Worm (Caenorhabditis elegans) whole organism, young adult: ENCODE data around the gene ZK686.1.

Experiments used
- B0261.1 ChIP-seq: sonication (generic microtip); optimal IDR thresholded peaks from 2 replicates; lab custom pipeline; 2016; ENCODE audit warnings: mild to moderate bottlenecking, missing genetic modification characterization, moderate library complexity, missing compliant biosample characterization
- C17E4.6 ChIP-seq: fragments of 200-800 bp; sonication (Bioruptor generic); IDR thresholded peaks from 2 replicates; pipeline ENCODE4 v1.3.6; 2022; ENCODE audit warnings: missing genetic modification reagents, missing genetic modification characterization, missing compliant biosample characterization
- F10E7.11 ChIP-seq: sonication (generic microtip); optimal IDR thresholded peaks from 2 replicates; lab custom pipeline; 2017; ENCODE audit warnings: mild to moderate bottlenecking, missing genetic modification characterization, moderate library complexity, missing compliant biosample characterization
- F23B12.7 ChIP-seq: sonication (generic microtip); optimal IDR thresholded peaks from 2 replicates; lab custom pipeline; 2017; ENCODE audit warnings: missing genetic modification characterization, mild to moderate bottlenecking, missing compliant biosample characterization, antibody characterized with exemption, moderate library complexity; ENCODE audit not compliant: insufficient read depth
- F37B4.10 ChIP-seq: fragments of 200-800 bp; sonication (Bioruptor generic); IDR thresholded peaks from 2 replicates; pipeline ENCODE4 v1.3.6; 2022; ENCODE audit warnings: missing genetic modification characterization, missing compliant biosample characterization
- F57A8.1 ChIP-seq: fragments of 200-800 bp; sonication (Bioruptor generic); optimal IDR thresholded peaks from 2 replicates; lab custom pipeline; 2018; ENCODE audit warnings: mild to moderate bottlenecking, missing genetic modification characterization, moderate library complexity, missing compliant biosample characterization
- K11D2.4 ChIP-seq: fragments of 200-800 bp; sonication (Bioruptor generic); IDR thresholded peaks from 2 replicates; pipeline ENCODE4 v1.3.6; 2022; ENCODE audit warnings: missing genetic modification reagents, missing genetic modification characterization, missing compliant biosample characterization
- Y53G8AR.9 ChIP-seq: fragments of 200-800 bp; sonication (Bioruptor generic); conservative IDR thresholded peaks from 2 replicates; pipeline ENCODE4 v1.3.6; 2022; ENCODE audit warnings: missing genetic modification reagents, missing genetic modification characterization, missing compliant biosample characterization
- Y79H2A.3 ChIP-seq: fragments of 200-800 bp; sonication (Bioruptor generic); conservative IDR thresholded peaks from 2 replicates; pipeline ENCODE4 v1.3.6; 2022; ENCODE audit warnings: missing genetic modification reagents, missing genetic modification characterization, missing compliant biosample characterization
- Y95B8A.8 ChIP-seq: fragments of 200-800 bp; sonication (Bioruptor generic); IDR thresholded peaks from 2 replicates; pipeline ENCODE4 v1.3.6; 2022; ENCODE audit warnings: missing genetic modification reagents, missing genetic modification characterization, missing compliant biosample characterization
- ZK185.1 ChIP-seq: sonication (generic microtip); optimal IDR thresholded peaks from 2 replicates; lab custom pipeline; 2016; ENCODE audit warnings: mild to moderate bottlenecking, missing genetic modification characterization, missing compliant biosample characterization; ENCODE audit not compliant: poor library complexity, severe bottlenecking
- aptf-2 ChIP-seq: fragments of 200-800 bp; sonication (Bioruptor generic); conservative IDR thresholded peaks from 2 replicates; pipeline ENCODE4 v1.3.6; 2022; ENCODE audit warnings: missing genetic modification reagents, missing genetic modification characterization, missing compliant biosample characterization
- atf-7 ChIP-seq: sonication (generic microtip); optimal IDR thresholded peaks from 2 replicates; lab custom pipeline; 2017; ENCODE audit warnings: mild to moderate bottlenecking, missing genetic modification characterization, missing compliant biosample characterization
- attf-5 ChIP-seq: fragments of 200-800 bp; sonication (Bioruptor generic); optimal IDR thresholded peaks from 2 replicates; lab custom pipeline; 2018; ENCODE audit warnings: mild to moderate bottlenecking, missing genetic modification characterization, missing compliant biosample characterization
- bed-2 ChIP-seq: fragments of 200-800 bp; sonication (Bioruptor generic); IDR thresholded peaks from 2 replicates; pipeline ENCODE4 v1.3.6; 2022; ENCODE audit warnings: missing genetic modification reagents, missing genetic modification characterization, missing compliant biosample characterization
- ccch-3 ChIP-seq: fragments of 200-800 bp; sonication (Bioruptor generic); optimal IDR thresholded peaks from 2 replicates; lab custom pipeline; 2018; ENCODE audit warnings: mild to moderate bottlenecking, missing genetic modification characterization, missing compliant biosample characterization
- cebp-1 ChIP-seq, 2 experiments: fragments of 200-800 bp in 1 of 2; sonication (Bioruptor generic) in 1 of 2; sonication (generic microtip) in 1 of 2; IDR thresholded peaks in 1 of 2; optimal IDR thresholded peaks in 1 of 2; 2 replicates each; pipeline versions ENCODE4 v1.3.6 to Lab custom; 2017 to 2022; ENCODE audit warnings: missing compliant biosample characterization in 2 of 2, missing genetic modification characterization in 2 of 2, mild to moderate bottlenecking in 1 of 2, missing genetic modification reagents in 1 of 2, moderate library complexity in 1 of 2
- cebp-2 ChIP-seq: fragments of 200-800 bp; sonication (Bioruptor generic); IDR thresholded peaks from 2 replicates; pipeline ENCODE4 v1.3.6; 2022; ENCODE audit warnings: missing genetic modification characterization, missing compliant biosample characterization
- ceh-40 ChIP-seq: fragments of 200-800 bp; sonication (Bioruptor generic); IDR thresholded peaks from 2 replicates; pipeline ENCODE4 v1.3.6; 2022; ENCODE audit warnings: missing genetic modification characterization, missing compliant biosample characterization
- chd-7 ChIP-seq: sonication (generic microtip); optimal IDR thresholded peaks from 2 replicates; lab custom pipeline; 2016; ENCODE audit warnings: mild to moderate bottlenecking, missing genetic modification characterization, moderate library complexity, missing compliant biosample characterization
- die-1 ChIP-seq: sonication (generic microtip); optimal IDR thresholded peaks from 2 replicates; lab custom pipeline; 2016; ENCODE audit warnings: missing genotype, mild to moderate bottlenecking, missing genetic modification characterization, missing compliant biosample characterization
- dox-1 ChIP-seq: fragments of 200-800 bp; sonication (Bioruptor generic); IDR thresholded peaks from 2 replicates; pipeline ENCODE4 v1.3.6; 2022; ENCODE audit warnings: missing genetic modification reagents, missing genetic modification characterization, missing compliant biosample characterization
- dpff-1 ChIP-seq: sonication (generic microtip); optimal IDR thresholded peaks from 2 replicates; lab custom pipeline; 2017; ENCODE audit warnings: mild to moderate bottlenecking, missing genetic modification characterization, missing compliant biosample characterization
- egrh-3 ChIP-seq: fragments of 200-800 bp; sonication (Bioruptor generic); IDR thresholded peaks from 2 replicates; pipeline ENCODE4 v1.3.6; 2022; ENCODE audit warnings: missing genetic modification reagents, missing genetic modification characterization, missing compliant biosample characterization
- fkh-3 ChIP-seq: sonication (generic microtip); optimal IDR thresholded peaks from 2 replicates; lab custom pipeline; 2016; ENCODE audit warnings: mild to moderate bottlenecking, missing genetic modification characterization, missing compliant biosample characterization
- hlh-12 ChIP-seq: sonication (generic microtip); optimal IDR thresholded peaks from 2 replicates; lab custom pipeline; 2016; ENCODE audit warnings: missing genetic modification characterization, missing compliant biosample characterization
- let-607 ChIP-seq, 2 experiments: fragments of 200-800 bp in 1 of 2; sonication (Bioruptor generic) in 1 of 2; sonication (generic microtip) in 1 of 2; optimal IDR thresholded peaks; 2 replicates each; lab custom pipeline; 2016 to 2018; ENCODE audit warnings: mild to moderate bottlenecking in 2 of 2, missing compliant biosample characterization in 2 of 2, missing genetic modification characterization in 2 of 2, moderate library complexity in 2 of 2, missing genotype in 1 of 2
- lin-35 ChIP-seq, 3 experiments: fragments of 150-350 bp in 2 of 3; sonication (generic microtip) in 1 of 3; optimal IDR thresholded peaks; 2 replicates each; lab custom pipeline; 2014 to 2018; ENCODE audit warnings: missing biosample characterization in 3 of 3, missing genetic modification characterization in 3 of 3, missing genetic modification reagents in 3 of 3
- lin-54 ChIP-seq: fragments of 200-800 bp; sonication (Bioruptor generic); optimal IDR thresholded peaks from 2 replicates; lab custom pipeline; 2018; ENCODE audit warnings: mild to moderate bottlenecking, missing genetic modification characterization, missing compliant biosample characterization
- lsl-1 ChIP-seq: fragments of 200-800 bp; sonication (Bioruptor generic); optimal IDR thresholded peaks from 2 replicates; lab custom pipeline; 2018; ENCODE audit warnings: mild to moderate bottlenecking, missing genetic modification characterization, moderate library complexity, missing compliant biosample characterization
- nfya-1 ChIP-seq: sonication (generic microtip); optimal IDR thresholded peaks from 2 replicates; lab custom pipeline; 2017; ENCODE audit warnings: antibody characterized with exemption, missing compliant biosample characterization, missing genetic modification characterization, borderline replicate concordance; ENCODE audit not compliant: insufficient read depth
- nhr-120 ChIP-seq: fragments of 200-800 bp; sonication (Bioruptor generic); IDR thresholded peaks from 2 replicates; pipeline ENCODE4 v1.3.6; 2022; ENCODE audit warnings: missing genetic modification characterization, missing compliant biosample characterization
- nhr-27 ChIP-seq: fragments of 200-800 bp; sonication (Bioruptor generic); optimal IDR thresholded peaks from 2 replicates; lab custom pipeline; 2018; ENCODE audit warnings: mild to moderate bottlenecking, missing genetic modification characterization, moderate library complexity, missing compliant biosample characterization
- nhr-90 ChIP-seq: sonication (generic microtip); optimal IDR thresholded peaks from 2 replicates; lab custom pipeline; 2016; ENCODE audit warnings: missing genotype, mild to moderate bottlenecking, missing genetic modification characterization, missing compliant biosample characterization
- rec-8 ChIP-seq, 2 experiments: sonication (generic microtip); optimal IDR thresholded peaks; 2 replicates each; lab custom pipeline; 2016; ENCODE audit warnings: mild to moderate bottlenecking in 2 of 2, missing genetic modification characterization in 2 of 2, missing genetic modification reagents in 2 of 2, missing genotype in 2 of 2, missing biosample characterization in 1 of 2, missing compliant biosample characterization in 1 of 2, moderate library complexity in 1 of 2
- repo-1 ChIP-seq: sonication (generic microtip); optimal IDR thresholded peaks from 2 replicates; lab custom pipeline; 2017; ENCODE audit warnings: mild to moderate bottlenecking, missing genetic modification characterization, missing compliant biosample characterization
- rpc-1 ChIP-seq, 2 experiments: fragments of 150-350 bp in 1 of 2; sonication (generic microtip) in 1 of 2; optimal IDR thresholded peaks; 2 replicates each; lab custom pipeline; 2014 to 2018; ENCODE audit warnings: missing biosample characterization in 1 of 2, missing genetic modification characterization in 1 of 2, missing genetic modification reagents in 1 of 2, missing genotype in 1 of 2
- sea-2 ChIP-seq: fragments of 200-800 bp; sonication (Bioruptor generic); IDR thresholded peaks from 2 replicates; pipeline ENCODE4 v1.3.6; 2022; ENCODE audit warnings: missing genetic modification characterization, missing compliant biosample characterization
- snpc-1.3 ChIP-seq: sonication (generic microtip); optimal IDR thresholded peaks from 2 replicates; lab custom pipeline; 2017; ENCODE audit warnings: missing genetic modification characterization, mild to moderate bottlenecking, missing compliant biosample characterization, antibody characterized with exemption, moderate library complexity, missing genotype, missing genetic modification reagents; ENCODE audit not compliant: insufficient read depth
- snpc-3.4 ChIP-seq: sonication (generic microtip); optimal IDR thresholded peaks from 2 replicates; lab custom pipeline; 2017; ENCODE audit warnings: missing genetic modification characterization, mild to moderate bottlenecking, missing compliant biosample characterization, antibody characterized with exemption, moderate library complexity, missing genotype, missing genetic modification reagents
- tbp1 ChIP-seq: fragments of 200-800 bp; sonication (Bioruptor generic); optimal IDR thresholded peaks from 2 replicates; lab custom pipeline; 2018; ENCODE audit warnings: mild to moderate bottlenecking, missing genetic modification characterization, missing compliant biosample characterization
- unc-62 ChIP-seq: fragments of 150-350 bp; optimal IDR thresholded peaks from 2 replicates; lab custom pipeline; 2014; ENCODE audit warnings: missing biosample characterization, missing genetic modification reagents, missing genetic modification characterization
- xnd-1 ChIP-seq: sonication (generic microtip); optimal IDR thresholded peaks from 2 replicates; lab custom pipeline; 2016; ENCODE audit warnings: missing genotype, missing genetic modification reagents, missing genetic modification characterization, missing compliant biosample characterization
- zfh-2 ChIP-seq: fragments of 200-800 bp; sonication (Bioruptor generic); conservative IDR thresholded peaks from 2 replicates; pipeline ENCODE4 v1.3.6; 2022; ENCODE audit warnings: missing genetic modification reagents, missing genetic modification characterization, missing compliant biosample characterization
- zim-3 ChIP-seq: sonication (generic microtip); optimal IDR thresholded peaks from 2 replicates; lab custom pipeline; 2017; ENCODE audit warnings: mild to moderate bottlenecking, missing genetic modification characterization, moderate library complexity, missing compliant biosample characterization
- ztf-26 ChIP-seq: sonication (generic microtip); optimal IDR thresholded peaks from 2 replicates; lab custom pipeline; 2017; ENCODE audit warnings: missing genetic modification characterization, missing compliant biosample characterization

ZK686.1 gene

DNA sequence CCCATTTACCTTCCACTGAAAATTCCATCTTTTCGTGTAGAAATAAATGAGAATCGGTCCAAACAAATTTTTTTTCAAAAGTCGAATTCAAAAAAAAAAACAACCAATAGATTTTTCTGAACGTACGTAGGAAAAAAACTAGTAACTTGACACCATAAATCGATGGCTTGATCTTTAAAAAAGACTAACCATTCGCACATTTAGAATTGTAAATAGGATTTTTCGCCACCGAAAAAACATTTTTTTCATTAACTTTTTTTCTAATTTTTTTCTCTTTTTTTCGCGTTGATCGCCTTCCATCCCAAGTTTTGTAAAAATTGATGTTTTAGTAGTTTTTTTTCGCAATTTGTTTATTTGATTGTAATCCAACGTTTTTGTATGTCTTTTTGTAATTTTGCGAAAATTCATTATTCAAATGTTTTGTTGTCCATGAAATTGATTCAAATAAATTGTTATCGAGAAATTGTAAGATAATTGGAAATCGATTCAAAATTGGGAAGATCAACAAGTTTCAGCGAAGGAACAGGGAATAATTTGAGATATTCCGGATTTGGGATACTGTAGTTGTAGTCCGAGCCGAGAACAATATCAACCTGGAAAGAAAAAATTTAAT is 35.2 kb upstream of the ZK686.1 start:
- peak; percentile 52 for TF ChIP-seq chd-7 (tag; lab: Kevin White, UChicago)
- TF ChIP-seq Y53G8AR.9 (GFP tag; lab: Robert Waterston, UW): no peak
- no peak for TF ChIP-seq tbp1 (GFP tag; lab: Kevin White, UChicago)
- no peak for TF ChIP-seq die-1 (tag; lab: Kevin White, UChicago)
- TF ChIP-seq zim-3 (tag; lab: Kevin White, UChicago): peak; percentile 59
- TF ChIP-seq ccch-3 (GFP tag; lab: Kevin White, UChicago): no peak
- no peak for TF ChIP-seq nhr-27
- no peak for TF ChIP-seq snpc-1.3 (tag; lab: Kevin White, UChicago)
- TF ChIP-seq lsl-1: no peak
- no peak for TF ChIP-seq nfya-1 (tag; lab: Kevin White, UChicago)
- TF ChIP-seq fkh-3 (tag; lab: Kevin White, UChicago): no peak
- TF ChIP-seq F10E7.11: peak; percentile 52
- TF ChIP-seq attf-5 (GFP tag; lab: Kevin White, UChicago): no peak
- no peak for TF ChIP-seq snpc-3.4 (tag; lab: Kevin White, UChicago)
- TF ChIP-seq nhr-120 (GFP tag; lab: Robert Waterston, UW): no peak
- no peak for TF ChIP-seq dox-1
- TF ChIP-seq egrh-3 (GFP tag; lab: Robert Waterston, UW): no peak
- no peak for TF ChIP-seq zfh-2 (GFP tag; lab: Robert Waterston, UW)
- TF ChIP-seq rec-8 (tag; optimal IDR thresholded peaks at IDR 0.05; lab: Kevin White, UChicago): no peak
- no peak for TF ChIP-seq F57A8.1 (GFP tag; lab: Kevin White, UChicago)
- TF ChIP-seq ceh-40 (GFP tag; lab: Robert Waterston, UW): no peak
- TF ChIP-seq C17E4.6 (GFP tag; lab: Robert Waterston, UW): no peak
- TF ChIP-seq sea-2 (GFP tag; lab: Robert Waterston, UW): no peak
- no peak for TF ChIP-seq Y79H2A.3 (GFP tag; lab: Robert Waterston, UW)
- TF ChIP-seq hlh-12 (tag; lab: Kevin White, UChicago): no peak
- no peak for TF ChIP-seq bed-2
- peak; percentile 74 for TF ChIP-seq dpff-1 (tag; lab: Kevin White, UChicago)
- no peak for TF ChIP-seq xnd-1
- TF ChIP-seq lin-35 (GFP tag; optimal IDR thresholded peaks at IDR 0.05; lab: Kevin White, UChicago): peak in 1 of 3 experiments; percentile 40
- TF ChIP-seq F37B4.10 (GFP tag; lab: Robert Waterston, UW): no peak
- TF ChIP-seq ZK185.1 (tag; lab: Kevin White, UChicago): peak; percentile 51
- peak; percentile 11 for TF ChIP-seq repo-1
- no peak for TF ChIP-seq nhr-90 (tag; lab: Kevin White, UChicago)
- no peak for TF ChIP-seq unc-62 (GFP tag; lab: Kevin White, UChicago)
- TF ChIP-seq rpc-1 (optimal IDR thresholded peaks at IDR 0.05; lab: Kevin White, UChicago): no peak
- TF ChIP-seq rpc-1 (tag; optimal IDR thresholded peaks at IDR 0.05; lab: Kevin White, UChicago): no peak
- TF ChIP-seq lin-54 (GFP tag; lab: Kevin White, UChicago): no peak
- TF ChIP-seq cebp-2: no peak
- TF ChIP-seq let-607 (tag; optimal IDR thresholded peaks at IDR 0.05; lab: Kevin White, UChicago): peak in 1 of 2 experiments; percentile 26
- TF ChIP-seq aptf-2 (GFP tag; lab: Robert Waterston, UW): 0 out of 2 replicates have a peak, but pooled peaks have one; percentile 11
- no peak for TF ChIP-seq K11D2.4 (GFP tag; lab: Robert Waterston, UW)
- TF ChIP-seq ztf-26 (tag; lab: Kevin White, UChicago): peak; percentile 8
- no peak for TF ChIP-seq atf-7 (tag; lab: Kevin White, UChicago)
- TF ChIP-seq B0261.1: no peak
- TF ChIP-seq Y95B8A.8 (GFP tag; lab: Robert Waterston, UW): no peak
- no peak for TF ChIP-seq F23B12.7 (tag; lab: Kevin White, UChicago)
- TF ChIP-seq cebp-1 (GFP tag; IDR thresholded peaks at IDR 0.05; lab: Robert Waterston, UW): no peak
- TF ChIP-seq cebp-1 (tag; optimal IDR thresholded peaks at IDR 0.05; lab: Kevin White, UChicago): peak; percentile 14
